Worm (Caenorhabditis elegans) whole organism, L4/young adult: ENCODE data around the gene Y105C5B.5.

Experiments
- dao-5 ChIP-seq: sonication (generic microtip); optimal IDR thresholded peaks from 2 replicates; lab custom pipeline; 2016; ENCODE audit warnings: missing genotype, missing genetic modification characterization, moderate library complexity, missing compliant biosample characterization
- him-1 ChIP-seq: sonication (generic microtip); optimal IDR thresholded peaks from 2 replicates; lab custom pipeline; 2016; ENCODE audit warnings: missing genotype, missing genetic modification reagents, missing genetic modification characterization, missing compliant biosample characterization

DNA sequence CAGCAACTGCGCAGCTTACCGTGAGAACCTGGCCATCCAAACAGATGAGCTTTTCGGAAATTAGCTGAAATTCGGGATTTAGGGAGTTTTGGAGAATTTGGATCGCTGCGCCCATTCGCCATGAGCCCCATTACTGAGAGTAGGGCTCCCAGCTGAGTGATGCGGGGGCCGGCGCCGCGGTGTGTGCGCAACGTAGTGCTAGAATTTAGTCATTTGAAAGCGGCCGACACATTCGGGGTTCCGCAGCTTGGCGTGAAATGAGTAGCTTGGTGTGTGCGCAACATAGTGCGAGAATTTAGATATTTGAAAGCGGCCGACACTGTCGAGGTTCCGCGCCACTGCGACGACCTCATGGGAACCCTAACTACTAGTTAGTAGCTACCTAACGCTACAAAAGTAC, 39.8 kb upstream of the Y105C5B.5 start:
- no peak for TF ChIP-seq him-1 (tag; lab: Kevin White, UChicago)
- TF ChIP-seq dao-5 (tag; lab: Kevin White, UChicago) = no peak
